1 fruit fly cellular context compared by ENCODE assay signal in the genomic region with DNA sequence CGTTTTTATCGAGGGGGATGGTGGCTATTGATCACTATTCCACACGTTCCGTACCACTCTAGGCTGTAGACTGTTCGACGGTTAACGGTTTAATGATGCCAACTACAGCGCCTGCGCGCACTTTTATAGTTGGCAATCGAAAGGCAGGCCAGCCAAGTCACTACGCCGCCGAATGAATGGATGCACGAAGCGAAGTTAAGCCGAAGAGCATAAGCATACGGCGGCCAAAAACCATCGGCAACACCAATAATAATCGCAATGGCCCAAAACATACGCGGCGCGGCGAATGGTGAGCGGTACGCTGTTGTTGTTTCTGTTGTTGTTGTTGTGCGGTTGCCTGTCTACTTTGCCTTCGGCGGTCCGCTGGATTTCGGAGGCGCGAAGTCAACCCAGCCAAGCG.
TF ChIP-seq lines count a peak whose summit lies in the region.

A gene (minus strand): TSS at position 101 of the 400 bp plus-strand sequence.

TF ChIP-seq in whole organism, embryonic, 481 proteins besides CTCF, POLR2A, EP300 and RAD21 (continued from another document):
- TF ChIP-seq Dp (GFP tag; optimal IDR thresholded peaks at IDR 0.05; lab: Kevin White, UChicago) (no peak), CrebB (tag; optimal IDR thresholded peaks at IDR 0.05; lab: Kevin White, UChicago) (no peak), Fer3 (tag; optimal IDR thresholded peaks at IDR 0.05; lab: Kevin White, UChicago) (no peak), Ets65A (GFP tag; lab: Kevin White, UChicago) (peak; percentile 68), HLH3B (GFP tag; IDR thresholded peaks at IDR 0.05; lab: Robert Waterston, UW) (no peak), slou (GFP tag; optimal IDR thresholded peaks at IDR 0.05; lab: Kevin White, UChicago) (no peak)
